Worm (Caenorhabditis elegans) whole organism, L2 larva: Measurements from ENCODE around the gene fox-1.

Experiments used
- lin-39 ChIP-seq: fragments of 150-350 bp; optimal IDR thresholded peaks from 2 replicates; lab custom pipeline; 2014; ENCODE audit warnings: missing biosample characterization, missing genetic modification reagents, missing genetic modification characterization
- unc-39 ChIP-seq: fragments of 150-350 bp; optimal IDR thresholded peaks from 2 replicates; lab custom pipeline; 2014; ENCODE audit warnings: missing biosample characterization, missing genetic modification characterization

ce11 chrX:2439728-2440127, 20.0 kb downstream of the fox-1 start:
- TF ChIP-seq lin-39 (no peak), unc-39 (no peak)
